Worm (Caenorhabditis elegans) whole organism, early embryonic: ENCODE data around the gene srh-75.

Experiments used
- B0310.2 ChIP-seq: sonication (generic microtip); optimal IDR thresholded peaks from 2 replicates; lab custom pipeline; 2016; ENCODE audit warnings: mild to moderate bottlenecking, missing genetic modification characterization, missing compliant biosample characterization
- ama-1 ChIP-seq: fragments of 150-350 bp; optimal IDR thresholded peaks from 2 replicates; lab custom pipeline; 2014
- ceh-36 ChIP-seq: sonication (generic microtip); optimal IDR thresholded peaks from 2 replicates; lab custom pipeline; 2016; ENCODE audit warnings: missing genetic modification characterization, inconsistent platforms, missing compliant biosample characterization
- hmg-4 ChIP-seq: fragments of 200-800 bp; sonication (Bioruptor generic); optimal IDR thresholded peaks from 2 replicates; lab custom pipeline; 2018; ENCODE audit warnings: mild to moderate bottlenecking, missing genetic modification characterization, missing compliant biosample characterization
- scrt-1 ChIP-seq: fragments of 200-800 bp; sonication (Bioruptor generic); IDR thresholded peaks from 2 replicates; pipeline ENCODE4 v1.3.6; 2022; ENCODE audit warnings: missing genetic modification characterization, missing compliant biosample characterization

ce11 chrV:11022817-11023216 lies 34.1 kb downstream of the srh-75 start, which contains the start of the genes C13G3.12 and hot-6:
- TF ChIP-seq hmg-4 (GFP tag; lab: Kevin White, UChicago) (no peak), ama-1 (lab: Kevin White, UChicago) (no peak), scrt-1 (GFP tag; lab: Robert Waterston, UW) (no peak), ceh-36 (tag; lab: Kevin White, UChicago) (no peak), B0310.2 (tag; lab: Kevin White, UChicago) (no peak)
